Fruit fly (Drosophila melanogaster): ENCODE measurements around the gene CG3176.

- TF ChIP-seq Hr96 (GFP tag; optimal IDR thresholded peaks at IDR 0.05) (no peak), kay (GFP tag; ENCODE audit: borderline replicate concordance) (no peak), Mnt (GFP tag; optimal IDR thresholded peaks at IDR 0.05) (no peak)
These were observed 43.9 kb downstream of the CG3176 start for dm6 chrX:525610-526009.
